Worm (Caenorhabditis elegans): ENCODE data around the gene rpt-4.

rpt-4 gene

DNA sequence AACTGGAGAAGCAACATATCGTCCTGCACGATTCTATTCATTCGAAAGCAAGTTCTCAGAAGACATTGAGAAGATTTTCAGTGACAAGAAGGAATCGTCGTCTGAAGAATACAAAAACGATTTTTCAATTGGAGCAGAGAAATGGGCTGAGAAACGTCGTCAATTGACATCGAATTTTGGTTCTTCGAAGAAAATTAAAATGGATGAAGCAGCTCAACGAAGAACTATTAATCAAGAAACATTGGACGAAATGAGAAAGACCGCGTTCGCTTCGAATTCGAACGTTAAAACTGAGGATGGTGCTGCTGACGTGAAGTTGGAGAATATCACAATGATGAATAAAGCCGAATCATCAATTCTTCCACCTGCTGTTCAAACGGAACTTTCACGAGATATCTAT, at the start of gene rpt-4:
rpt-4 (minus strand) TSS at position 101 of the 400 bp plus-strand sequence.
- TF ChIP-seq F23B12.7 (tag; optimal IDR thresholded peaks at IDR 0.05; ENCODE audit: insufficient read depth) (no peak), C17E4.6 (GFP tag; IDR thresholded peaks at IDR 0.05) (no peak), nfya-2 (GFP tag; IDR thresholded peaks at IDR 0.05) (no peak), gei-17 (GFP tag; optimal IDR thresholded peaks at IDR 0.05) (no peak), ccch-3 (GFP tag; optimal IDR thresholded peaks at IDR 0.05) (no peak), bed-1 (GFP tag; IDR thresholded peaks at IDR 0.05) (no peak), F57A8.1 (GFP tag; optimal IDR thresholded peaks at IDR 0.05) (no peak), nfyb-1 (GFP tag; IDR thresholded peaks at IDR 0.05) (no peak), dpl-1 (GFP tag; optimal IDR thresholded peaks at IDR 0.05) (no peak), lag-1 (GFP tag; IDR thresholded peaks at IDR 0.05) (no peak), rec-8 (tag; optimal IDR thresholded peaks at IDR 0.05) (no peak), tlf-1 (GFP tag; optimal IDR thresholded peaks at IDR 0.05) (no peak)

- no peak for TF ChIP-seq let-526 (GFP tag; IDR thresholded peaks at IDR 0.05)
- TF ChIP-seq Y95B8A.8 (GFP tag; IDR thresholded peaks at IDR 0.05): no peak
- TF ChIP-seq snpc-1.1 (tag; optimal IDR thresholded peaks at IDR 0.05; ENCODE audit: insufficient read depth): no peak
- no peak for TF ChIP-seq D2030.7 (GFP tag; IDR thresholded peaks at IDR 0.05)
- TF ChIP-seq madf-6 (GFP tag; IDR thresholded peaks at IDR 0.05): no peak
- TF ChIP-seq attf-5 (GFP tag; optimal IDR thresholded peaks at IDR 0.05): no peak
- no peak for TF ChIP-seq nhr-179 (tag; optimal IDR thresholded peaks at IDR 0.05)
- no peak for TF ChIP-seq zim-3 (tag; optimal IDR thresholded peaks at IDR 0.05)
- TF ChIP-seq ceh-79 (tag; optimal IDR thresholded peaks at IDR 0.05): no peak
- no peak for TF ChIP-seq aptf-2 (GFP tag; conservative IDR thresholded peaks at IDR 0.05)
- TF ChIP-seq lag-1 (GFP tag; IDR thresholded peaks at IDR 0.05): no peak
- no peak for TF ChIP-seq hmg-20 (GFP tag; IDR thresholded peaks at IDR 0.05)
- TF ChIP-seq pbrm-1 (GFP tag; IDR thresholded peaks at IDR 0.05): no peak
- no peak for TF ChIP-seq F49E8.2 (tag; optimal IDR thresholded peaks at IDR 0.05; ENCODE audit: insufficient read depth)
- TF ChIP-seq sptf-2 (GFP tag; optimal IDR thresholded peaks at IDR 0.05): no peak
- TF ChIP-seq snpc-1.3 (tag; optimal IDR thresholded peaks at IDR 0.05; ENCODE audit: insufficient read depth): no peak
- no peak for TF ChIP-seq F57C9.4 (tag; optimal IDR thresholded peaks at IDR 0.05)
These were observed 49.2 kb upstream of the rpt-4 start, which contains the start of gene C50D2.7 for ce11 chrII:95177-95576. TSS of gene C50D2.7 (minus strand) at chrII:95277.

- TF ChIP-seq B0261.1 (tag; optimal IDR thresholded peaks at IDR 0.05): no peak
- no peak for TF ChIP-seq T26A5.8 (tag; optimal IDR thresholded peaks at IDR 0.05)
- no peak for TF ChIP-seq sptf-2 (GFP tag; optimal IDR thresholded peaks at IDR 0.05)
- no peak for TF ChIP-seq madf-10 (tag; optimal IDR thresholded peaks at IDR 0.05)
- TF ChIP-seq tbx-9 (tag; optimal IDR thresholded peaks at IDR 0.05; ENCODE audit: borderline replicate concordance): no peak
- TF ChIP-seq ekl-4 (GFP tag; IDR thresholded peaks at IDR 0.05): no peak
- TF ChIP-seq Y79H2A.3 (GFP tag; conservative IDR thresholded peaks at IDR 0.05): no peak
- TF ChIP-seq pbrm-1 (GFP tag; IDR thresholded peaks at IDR 0.05): no peak
- no peak for TF ChIP-seq dpl-1 (GFP tag; optimal IDR thresholded peaks at IDR 0.05)
- no peak for TF ChIP-seq rcor-1 (GFP tag; IDR thresholded peaks at IDR 0.05)
- TF ChIP-seq cebp-2 (GFP tag; IDR thresholded peaks at IDR 0.05): no peak
- TF ChIP-seq Y56A3A.18 (GFP tag; IDR thresholded peaks at IDR 0.05): no peak
- TF ChIP-seq cebp-1 (GFP tag; IDR thresholded peaks at IDR 0.05): no peak
- TF ChIP-seq cebp-1 (tag; optimal IDR thresholded peaks at IDR 0.05): no peak
- TF ChIP-seq hrde-1 (tag; optimal IDR thresholded peaks at IDR 0.05; ENCODE audit: borderline replicate concordance): no peak
- no peak for TF ChIP-seq ceh-40 (GFP tag; IDR thresholded peaks at IDR 0.05)
- TF ChIP-seq bed-2 (GFP tag; IDR thresholded peaks at IDR 0.05): no peak
- no peak for TF ChIP-seq rpc-1 (optimal IDR thresholded peaks at IDR 0.05)
- no peak for TF ChIP-seq rpc-1 (tag; optimal IDR thresholded peaks at IDR 0.05)
- TF ChIP-seq sdz-38 (tag; optimal IDR thresholded peaks at IDR 0.05): no peak
These were observed 45.4 kb upstream of the rpt-4 start, which contains the start of gene mcat-1 for ce11 chrII:91419-91818. TSS of gene mcat-1 (minus strand) at chrII:91519.

Measured in whole organism, young adult.